Worm (Caenorhabditis elegans) whole organism, L4 larva: ENCODE data around the gene nhr-122.
A peak's percentile ranks its signal among the peaks of the same experiment; 100 is the strongest.

Experiments
- F37D6.2 ChIP-seq: sonication (generic microtip); optimal IDR thresholded peaks from 2 replicates; lab custom pipeline; 2016; ENCODE audit warnings: mild to moderate bottlenecking, missing genetic modification characterization, missing compliant biosample characterization
- F44E2.7 ChIP-seq: fragments of 200-800 bp; sonication (Bioruptor generic); IDR thresholded peaks from 2 replicates; pipeline ENCODE4 v2.1.2; 2022; ENCODE audit warnings: missing genetic modification characterization, missing compliant biosample characterization
- Y105C5A.15 ChIP-seq: fragments of 200-800 bp; sonication (Bioruptor generic); IDR thresholded peaks from 2 replicates; pipeline ENCODE4 v1.3.6; 2022; ENCODE audit warnings: missing genetic modification characterization, missing compliant biosample characterization
- Y48G9A.11 ChIP-seq: fragments of 200-800 bp; sonication (Bioruptor generic); IDR thresholded peaks from 2 replicates; pipeline ENCODE4 v1.3.6; 2022; ENCODE audit warnings: missing genetic modification reagents, missing genetic modification characterization, missing compliant biosample characterization
- Y5F2A.4 ChIP-seq: fragments of 200-800 bp; sonication (Bioruptor generic); optimal IDR thresholded peaks from 2 replicates; lab custom pipeline; 2018; ENCODE audit warnings: mild to moderate bottlenecking, missing genetic modification characterization, missing compliant biosample characterization
- aha-1 ChIP-seq: fragments of 150-350 bp; peaks from one replicate; lab custom pipeline; 2014; ENCODE audit warnings: missing biosample characterization, missing genetic modification characterization
- aly-2 ChIP-seq: sonication (generic microtip); optimal IDR thresholded peaks from 2 replicates; lab custom pipeline; 2018; ENCODE audit warnings: missing biosample characterization, missing genetic modification characterization
- ceh-20 ChIP-seq: fragments of 200-800 bp; sonication (Bioruptor generic); IDR thresholded peaks from 2 replicates; pipeline ENCODE4 v1.3.6; 2022; ENCODE audit warnings: missing genetic modification reagents, missing genetic modification characterization, missing compliant biosample characterization
- ceh-62 ChIP-seq: sonication (generic microtip); optimal IDR thresholded peaks from 2 replicates; lab custom pipeline; 2017; ENCODE audit warnings: missing biosample characterization, missing genetic modification characterization
- daf-12 ChIP-seq: fragments of 150-350 bp; optimal IDR thresholded peaks from 2 replicates; lab custom pipeline; 2014; ENCODE audit warnings: missing biosample characterization, missing genetic modification reagents, missing genetic modification characterization
- daf-19 ChIP-seq: fragments of 200-800 bp; sonication (Bioruptor generic); conservative IDR thresholded peaks from 2 replicates; pipeline ENCODE4 v1.3.6; 2022; ENCODE audit warnings: missing genetic modification characterization, missing compliant biosample characterization
- dmd-8 ChIP-seq: fragments of 200-800 bp; sonication (Bioruptor generic); IDR thresholded peaks from 2 replicates; pipeline ENCODE4 v1.3.6; 2022; ENCODE audit warnings: missing genetic modification characterization, missing compliant biosample characterization
- dmd-9 ChIP-seq: fragments of 200-800 bp; sonication (Bioruptor generic); IDR thresholded peaks from 2 replicates; pipeline ENCODE4 v1.3.6; 2022; ENCODE audit warnings: missing genetic modification reagents, missing genetic modification characterization, missing compliant biosample characterization
- dve-1 ChIP-seq: sonication (generic microtip); optimal IDR thresholded peaks from 2 replicates; lab custom pipeline; 2017; ENCODE audit warnings: antibody characterized with exemption, mild to moderate bottlenecking, missing genetic modification characterization, missing compliant biosample characterization; ENCODE audit not compliant: insufficient read depth
- egl-27 ChIP-seq: sonication (generic microtip); optimal IDR thresholded peaks from 3 replicates; lab custom pipeline; 2017; ENCODE audit warnings: missing biosample characterization, missing genetic modification reagents, missing genetic modification characterization
- fkh-10 ChIP-seq: fragments of 150-350 bp; optimal IDR thresholded peaks from 2 replicates; lab custom pipeline; 2014; ENCODE audit warnings: missing biosample characterization, missing genetic modification reagents, missing genetic modification characterization
- fos-1 ChIP-seq: fragments of 150-350 bp; optimal IDR thresholded peaks from 2 replicates; lab custom pipeline; 2014; ENCODE audit warnings: missing biosample characterization, missing genetic modification characterization
- gei-8 ChIP-seq: fragments of 200-800 bp; sonication (Bioruptor generic); optimal IDR thresholded peaks from 2 replicates; lab custom pipeline; 2018; ENCODE audit warnings: mild to moderate bottlenecking, missing genetic modification characterization, missing compliant biosample characterization
- hif-1 ChIP-seq, 2 experiments: sonication (generic microtip); optimal IDR thresholded peaks; 2 replicates each; lab custom pipeline; 2016 to 2017; ENCODE audit warnings: missing compliant biosample characterization in 2 of 2, missing genetic modification characterization in 2 of 2, missing genetic modification reagents in 2 of 2, missing genotype in 2 of 2, mild to moderate bottlenecking in 1 of 2
- hlh-30 ChIP-seq: sonication (generic microtip); optimal IDR thresholded peaks from 2 replicates; lab custom pipeline; 2017; ENCODE audit warnings: antibody characterized with exemption, mild to moderate bottlenecking, missing genetic modification characterization, missing compliant biosample characterization; ENCODE audit not compliant: insufficient read depth
- jun-1 ChIP-seq: fragments of 150-350 bp; optimal IDR thresholded peaks from 2 replicates; lab custom pipeline; 2014; ENCODE audit warnings: missing biosample characterization, missing genetic modification reagents, missing genetic modification characterization
- lin-1 ChIP-seq: fragments of 200-800 bp; sonication (Bioruptor generic); IDR thresholded peaks from 2 replicates; pipeline ENCODE4 v1.3.6; 2022; ENCODE audit warnings: missing genetic modification reagents, missing genetic modification characterization, missing compliant biosample characterization
- lin-13 ChIP-seq: fragments of 150-350 bp; optimal IDR thresholded peaks from 2 replicates; lab custom pipeline; 2014; ENCODE audit warnings: missing biosample characterization, missing genetic modification reagents, missing genetic modification characterization
- lin-29 ChIP-seq: fragments of 200-800 bp; sonication (Bioruptor generic); IDR thresholded peaks from 2 replicates; pipeline ENCODE4 v1.3.6; 2022; ENCODE audit warnings: missing genetic modification reagents, missing genetic modification characterization, missing compliant biosample characterization
- lin-39 ChIP-seq: fragments of 150-350 bp; optimal IDR thresholded peaks from 2 replicates; lab custom pipeline; 2014; ENCODE audit warnings: missing biosample characterization, missing genetic modification reagents, missing genetic modification characterization
- madf-5 ChIP-seq, 2 experiments: fragments of 200-800 bp; sonication (Bioruptor generic); IDR thresholded peaks; 2 replicates each; pipeline ENCODE4 v1.3.6; 2022; ENCODE audit warnings: missing compliant biosample characterization in 2 of 2, missing genetic modification characterization in 2 of 2
- mdl-1 ChIP-seq, 2 experiments: fragments of 150-350 bp in 1 of 2; sonication (generic microtip) in 1 of 2; optimal IDR thresholded peaks; 2 replicates each; lab custom pipeline; 2014 to 2017; ENCODE audit warnings: missing biosample characterization in 2 of 2, missing genetic modification characterization in 2 of 2
- mes-2 ChIP-seq: sonication (generic microtip); optimal IDR thresholded peaks from 2 replicates; lab custom pipeline; 2016; ENCODE audit warnings: missing genotype, mild to moderate bottlenecking, missing genetic modification characterization, missing compliant biosample characterization; ENCODE audit not compliant: poor library complexity, severe bottlenecking
- nhr-10 ChIP-seq: fragments of 150-350 bp; optimal IDR thresholded peaks from 2 replicates; lab custom pipeline; 2014; ENCODE audit warnings: missing biosample characterization, missing genetic modification characterization
- nhr-11 ChIP-seq: fragments of 150-350 bp; optimal IDR thresholded peaks from 2 replicates; lab custom pipeline; 2014; ENCODE audit warnings: missing biosample characterization, missing genetic modification characterization
- nhr-111 ChIP-seq: fragments of 200-800 bp; sonication (Bioruptor generic); optimal IDR thresholded peaks from 2 replicates; lab custom pipeline; 2018; ENCODE audit warnings: mild to moderate bottlenecking, missing genetic modification characterization, missing compliant biosample characterization
- nhr-48 ChIP-seq: sonication (generic microtip); optimal IDR thresholded peaks from 2 replicates; lab custom pipeline; 2016; ENCODE audit warnings: mild to moderate bottlenecking, missing genetic modification characterization, missing compliant biosample characterization
- nhr-76 ChIP-seq: fragments of 150-350 bp; optimal IDR thresholded peaks from 2 replicates; lab custom pipeline; 2014; ENCODE audit warnings: missing biosample characterization, missing genetic modification characterization
- nhr-77 ChIP-seq: fragments of 150-350 bp; optimal IDR thresholded peaks from 2 replicates; lab custom pipeline; 2014; ENCODE audit warnings: missing biosample characterization, missing genetic modification characterization
- pqm-1 ChIP-seq: sonication (generic microtip); optimal IDR thresholded peaks from 2 replicates; lab custom pipeline; 2017; ENCODE audit warnings: missing biosample characterization, missing genetic modification characterization
- set-16 ChIP-seq: fragments of 200-800 bp; sonication (Bioruptor generic); IDR thresholded peaks from 2 replicates; pipeline ENCODE4 v1.3.6; 2022; ENCODE audit warnings: missing genetic modification reagents, missing genetic modification characterization, missing compliant biosample characterization
- skn-1 ChIP-seq: fragments of 150-350 bp; optimal IDR thresholded peaks from 2 replicates; lab custom pipeline; 2014; ENCODE audit warnings: missing biosample characterization, missing genetic modification characterization
- snpc-1.2 ChIP-seq: fragments of 200-800 bp; sonication (Bioruptor generic); IDR thresholded peaks from 2 replicates; pipeline ENCODE4 v1.3.6; 2022; ENCODE audit warnings: missing genetic modification reagents, missing genetic modification characterization, missing compliant biosample characterization
- snpc-4 ChIP-seq: fragments of 150-350 bp; optimal IDR thresholded peaks from 2 replicates; lab custom pipeline; 2014; ENCODE audit warnings: missing biosample characterization, missing genetic modification characterization
- spr-1 ChIP-seq: sonication (generic microtip); optimal IDR thresholded peaks from 2 replicates; lab custom pipeline; 2016; ENCODE audit warnings: mild to moderate bottlenecking, missing genetic modification characterization, missing compliant biosample characterization
- spr-3 ChIP-seq: fragments of 200-800 bp; sonication (Bioruptor generic); optimal IDR thresholded peaks from 2 replicates; lab custom pipeline; 2018; ENCODE audit warnings: mild to moderate bottlenecking, missing genetic modification characterization, missing compliant biosample characterization
- tra-1 ChIP-seq: fragments of 200-800 bp; sonication (Bioruptor generic); IDR thresholded peaks from 2 replicates; pipeline ENCODE4 v1.3.6; 2022; ENCODE audit warnings: missing genetic modification reagents, missing genetic modification characterization, missing compliant biosample characterization
- unc-130 ChIP-seq: sonication (generic microtip); optimal IDR thresholded peaks from 2 replicates; lab custom pipeline; 2016; ENCODE audit warnings: missing genetic modification reagents, missing genetic modification characterization, missing compliant biosample characterization
- zag-1 ChIP-seq: fragments of 150-350 bp; optimal IDR thresholded peaks from 2 replicates; lab custom pipeline; 2014; ENCODE audit warnings: missing biosample characterization, missing genetic modification characterization
- zfp-2 ChIP-seq: sonication (generic microtip); optimal IDR thresholded peaks from 2 replicates; lab custom pipeline; 2016; ENCODE audit warnings: mild to moderate bottlenecking, missing genetic modification characterization, missing compliant biosample characterization

Gene nhr-122

DNA sequence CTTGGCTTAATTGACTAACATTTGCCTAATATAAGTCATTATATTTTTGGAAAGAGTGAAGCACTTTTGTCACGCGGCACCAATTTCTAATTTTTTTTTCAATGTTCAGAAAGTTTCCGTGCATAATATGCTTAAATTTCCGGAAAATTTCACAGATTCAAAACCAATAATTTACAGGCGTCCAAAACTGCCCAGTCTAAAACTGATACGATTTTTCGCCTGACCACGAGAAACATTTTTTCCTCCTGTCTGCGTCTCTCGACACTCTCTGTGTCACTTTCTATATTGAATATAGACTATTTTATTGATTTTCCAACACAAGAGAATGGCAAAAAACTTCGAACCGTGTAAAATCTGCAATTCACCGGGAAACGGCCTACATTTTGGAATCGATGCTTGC, at the start of gene nhr-122:
TSS of gene nhr-122 (plus strand) at position 301 of the 400 bp plus-strand sequence.
- TF ChIP-seq spr-1 (tag; lab: Kevin White, UChicago): no peak
- no peak for TF ChIP-seq aly-2 (tag; lab: Kevin White, UChicago)
- no peak for TF ChIP-seq gei-8 (GFP tag; lab: Kevin White, UChicago)
- no peak for TF ChIP-seq unc-130 (GFP tag; lab: Kevin White, UChicago)
- no peak for TF ChIP-seq fos-1 (tag; lab: Kevin White, UChicago)
- no peak for TF ChIP-seq daf-12 (tag; lab: Kevin White, UChicago)
- no peak for TF ChIP-seq nhr-10 (tag; lab: Kevin White, UChicago)
- TF ChIP-seq mes-2: peak; percentile 30
- peak; percentile 9 for TF ChIP-seq aha-1
- peak; percentile 12 for TF ChIP-seq hlh-30 (tag; lab: Kevin White, UChicago)
- TF ChIP-seq snpc-4 (tag; lab: Kevin White, UChicago): no peak
- TF ChIP-seq nhr-48: no peak
- TF ChIP-seq tra-1: no peak
- no peak for TF ChIP-seq lin-1 (GFP tag; lab: Robert Waterston, UW)
- TF ChIP-seq snpc-1.2 (GFP tag; lab: Robert Waterston, UW): no peak
- TF ChIP-seq nhr-77 (tag; lab: Kevin White, UChicago): no peak
- TF ChIP-seq dmd-8 (GFP tag; lab: Robert Waterston, UW): no peak
- TF ChIP-seq set-16 (GFP tag; lab: Robert Waterston, UW): no peak
- no peak for TF ChIP-seq lin-29 (GFP tag; lab: Robert Waterston, UW)
- TF ChIP-seq dve-1: peak; percentile 21
- no peak for TF ChIP-seq F44E2.7 (GFP tag; lab: Robert Waterston, UW)
- no peak for TF ChIP-seq Y5F2A.4 (GFP tag; lab: Kevin White, UChicago)
- no peak for TF ChIP-seq Y48G9A.11
- TF ChIP-seq Y105C5A.15 (GFP tag; lab: Robert Waterston, UW): no peak
- TF ChIP-seq ceh-62 (tag; lab: Kevin White, UChicago): no peak
- TF ChIP-seq lin-39 (tag; lab: Kevin White, UChicago): no peak
- no peak for TF ChIP-seq pqm-1
- no peak for TF ChIP-seq daf-19 (GFP tag; lab: Robert Waterston, UW)
- no peak for TF ChIP-seq nhr-76 (tag; lab: Kevin White, UChicago)
- no peak for TF ChIP-seq jun-1
- TF ChIP-seq dmd-9 (GFP tag; lab: Robert Waterston, UW): no peak
- no peak for TF ChIP-seq egl-27
- no peak for TF ChIP-seq nhr-111 (GFP tag; lab: Kevin White, UChicago)
- TF ChIP-seq F37D6.2 (tag; lab: Kevin White, UChicago): no peak
- TF ChIP-seq mdl-1 (tag; optimal IDR thresholded peaks at IDR 0.05; lab: Kevin White, UChicago): peak in 1 of 2 experiments; percentile 36
- TF ChIP-seq spr-3 (GFP tag; lab: Kevin White, UChicago): no peak
- TF ChIP-seq zfp-2 (tag; lab: Kevin White, UChicago): no peak
- no peak for TF ChIP-seq fkh-10 (GFP tag; lab: Kevin White, UChicago)
- TF ChIP-seq zag-1: no peak
- TF ChIP-seq lin-13 (GFP tag; lab: Kevin White, UChicago): no peak
- TF ChIP-seq hif-1 (tag; optimal IDR thresholded peaks at IDR 0.05; lab: Kevin White, UChicago): no peak
- no peak for TF ChIP-seq ceh-20 (GFP tag; lab: Robert Waterston, UW)
- no peak for TF ChIP-seq madf-5 (GFP tag; IDR thresholded peaks at IDR 0.05; lab: Robert Waterston, UW)
- TF ChIP-seq skn-1 (tag; lab: Kevin White, UChicago): no peak
- TF ChIP-seq nhr-11 (tag; lab: Kevin White, UChicago): no peak
